Worm (Caenorhabditis elegans): Measurements from ENCODE around the gene pelo-1.

DNA sequence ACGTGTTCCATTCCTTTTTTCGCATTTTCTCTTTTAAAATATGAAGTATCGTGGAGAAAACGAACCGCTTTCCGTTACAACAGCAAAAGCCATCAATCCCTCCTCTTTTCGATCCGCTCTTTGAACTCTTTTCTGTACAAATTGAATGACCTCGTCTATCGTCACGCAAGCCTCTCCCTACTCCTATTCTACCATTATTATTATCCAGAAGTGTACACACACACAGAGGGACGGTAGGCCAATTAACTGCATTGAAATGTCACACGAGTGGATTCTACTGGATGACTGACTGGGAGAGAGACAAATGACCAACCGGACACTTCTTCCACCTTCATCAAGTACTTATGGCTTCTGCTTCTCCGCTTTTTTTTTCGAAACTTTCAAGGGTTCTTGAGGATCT, 4.2 kb upstream of the pelo-1 start:
- TF ChIP-seq pqm-1 (tag; optimal IDR thresholded peaks at IDR 0.05) = no peak
- no peak for TF ChIP-seq ztf-7 (tag; optimal IDR thresholded peaks at IDR 0.05)
